Worm (Caenorhabditis elegans) whole organism, L4/young adult: ENCODE results near the gene srw-112.

Source experiments
- W03F9.2 ChIP-seq: fragments of 150-350 bp; optimal IDR thresholded peaks from 2 replicates; lab custom pipeline; 2014; ENCODE audit warnings: missing biosample characterization, missing genetic modification characterization
- dao-5 ChIP-seq: sonication (generic microtip); optimal IDR thresholded peaks from 2 replicates; lab custom pipeline; 2016; ENCODE audit warnings: missing genotype, missing genetic modification characterization, moderate library complexity, missing compliant biosample characterization
- him-1 ChIP-seq: sonication (generic microtip); optimal IDR thresholded peaks from 2 replicates; lab custom pipeline; 2016; ENCODE audit warnings: missing genotype, missing genetic modification reagents, missing genetic modification characterization, missing compliant biosample characterization

- TF ChIP-seq him-1 (no peak), W03F9.2 (tag; lab: Kevin White, UChicago) (no peak), dao-5 (tag; lab: Kevin White, UChicago) (no peak)
Measured at ce11 chrV:2996105-2996504, 9.8 kb downstream of the srw-112 start, which contains the start of gene srw-120.
